Worm (Caenorhabditis elegans): ENCODE measurements around the gene abf-4.
"Not testable (repeated sequence)": the region's sequence is repeated elsewhere in the genome, so short reads cannot be mapped to it uniquely, and the experiment has no call there.

abf-4 gene

DNA sequence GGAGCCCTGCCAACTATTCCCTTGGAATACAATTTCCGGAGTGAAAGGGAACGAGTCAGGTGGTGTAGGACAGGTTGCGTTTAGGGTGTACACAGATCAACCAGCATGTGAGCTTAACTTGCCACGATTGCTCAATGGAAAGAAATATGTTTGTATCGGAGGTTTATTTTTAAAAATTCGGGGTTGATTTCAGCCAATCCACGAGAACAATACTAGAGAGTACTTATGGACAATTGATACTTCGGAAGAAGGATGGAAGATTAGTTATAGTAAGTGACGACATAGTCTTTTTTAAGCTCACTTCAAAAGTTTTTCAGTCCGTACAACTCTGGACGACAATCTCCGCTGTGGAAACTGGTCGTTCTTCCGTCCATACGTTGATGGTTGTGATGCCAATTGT is 16.7 kb upstream of the abf-4 start:
- TF ChIP-seq tlf-1 (GFP tag; optimal IDR thresholded peaks at IDR 0.05) (no peak), K11D2.4 (GFP tag; IDR thresholded peaks at IDR 0.05) (no peak), lin-26 (GFP tag; IDR thresholded peaks at IDR 0.05) (no peak), F55B11.4 (tag; optimal IDR thresholded peaks at IDR 0.05; ENCODE audit: borderline replicate concordance, insufficient read depth) (no peak), Y56A3A.18 (GFP tag; IDR thresholded peaks at IDR 0.05) (no peak), unc-62 (GFP tag; optimal IDR thresholded peaks at IDR 0.05) (no peak), nfya-1 (tag; optimal IDR thresholded peaks at IDR 0.05; ENCODE audit: borderline replicate concordance, insufficient read depth) (no peak), F33H1.4 (GFP tag; IDR thresholded peaks at IDR 0.05) (no peak), F39B2.1 (GFP tag; IDR thresholded peaks at IDR 0.05) (no peak), F57A8.1 (GFP tag; optimal IDR thresholded peaks at IDR 0.05) (no peak), Y53G8AR.9 (GFP tag; conservative IDR thresholded peaks at IDR 0.05) (no peak), ceh-91 (GFP tag; IDR thresholded peaks at IDR 0.05) (no peak)

- no peak for TF ChIP-seq somi-1 (GFP tag; optimal IDR thresholded peaks at IDR 0.05)
- no peak for TF ChIP-seq akir-1 (GFP tag; optimal IDR thresholded peaks at IDR 0.05)
- no peak for TF ChIP-seq B0261.1 (tag; optimal IDR thresholded peaks at IDR 0.05)
- no peak for TF ChIP-seq B0035.1 (tag; optimal IDR thresholded peaks at IDR 0.05)
- no peak for TF ChIP-seq ama-1 (optimal IDR thresholded peaks at IDR 0.05)
- no peak for TF ChIP-seq ama-1 (GFP tag; optimal IDR thresholded peaks at IDR 0.05)
- TF ChIP-seq efl-1 (GFP tag; optimal IDR thresholded peaks at IDR 0.05): no peak
- no peak for TF ChIP-seq Y56A3A.18 (GFP tag; IDR thresholded peaks at IDR 0.05)
- no peak for TF ChIP-seq K12H6.12 (tag; optimal IDR thresholded peaks at IDR 0.05)
- no peak for TF ChIP-seq xnd-1 (tag; optimal IDR thresholded peaks at IDR 0.05)
Observed at ce11 chrV:20574314-20574713, 16.1 kb upstream of the abf-4 start, which contains the start of gene clec-263. Gene clec-263, plus strand, starts transcription at chrV:20574614.

- no peak for TF ChIP-seq K12H6.12 (tag; optimal IDR thresholded peaks at IDR 0.05)
- TF ChIP-seq hrde-1 (tag; optimal IDR thresholded peaks at IDR 0.05; ENCODE audit: borderline replicate concordance): no peak
- TF ChIP-seq attf-6 (GFP tag; IDR thresholded peaks at IDR 0.05): no peak
- TF ChIP-seq K11D2.4 (GFP tag; IDR thresholded peaks at IDR 0.05): no peak
- no peak for TF ChIP-seq egrh-3 (GFP tag; IDR thresholded peaks at IDR 0.05)
- no peak for TF ChIP-seq egl-18 (GFP tag; IDR thresholded peaks at IDR 0.05)
- no peak for TF ChIP-seq zim-3 (tag; optimal IDR thresholded peaks at IDR 0.05)
- TF ChIP-seq dpff-1 (tag; optimal IDR thresholded peaks at IDR 0.05): no peak
- no peak for TF ChIP-seq hsf-1 (GFP tag; IDR thresholded peaks at IDR 0.05)
- TF ChIP-seq let-607 (tag; optimal IDR thresholded peaks at IDR 0.05): no peak
- TF ChIP-seq sea-2 (GFP tag; IDR thresholded peaks at IDR 0.05): no peak
- no peak for TF ChIP-seq nhr-80 (tag; optimal IDR thresholded peaks at IDR 0.05)
- TF ChIP-seq Y67H2A.10 (GFP tag; conservative IDR thresholded peaks at IDR 0.05): no peak
- TF ChIP-seq ceh-100 (GFP tag; IDR thresholded peaks at IDR 0.05): no peak
- TF ChIP-seq Y95B8A.8 (GFP tag; IDR thresholded peaks at IDR 0.05): no peak
Observed at ce11 chrV:20573392-20573791, 15.2 kb upstream of the abf-4 start, which contains the start of gene F26F2.5. Gene F26F2.5, plus strand, starts transcription at chrV:20573692.

DNA sequence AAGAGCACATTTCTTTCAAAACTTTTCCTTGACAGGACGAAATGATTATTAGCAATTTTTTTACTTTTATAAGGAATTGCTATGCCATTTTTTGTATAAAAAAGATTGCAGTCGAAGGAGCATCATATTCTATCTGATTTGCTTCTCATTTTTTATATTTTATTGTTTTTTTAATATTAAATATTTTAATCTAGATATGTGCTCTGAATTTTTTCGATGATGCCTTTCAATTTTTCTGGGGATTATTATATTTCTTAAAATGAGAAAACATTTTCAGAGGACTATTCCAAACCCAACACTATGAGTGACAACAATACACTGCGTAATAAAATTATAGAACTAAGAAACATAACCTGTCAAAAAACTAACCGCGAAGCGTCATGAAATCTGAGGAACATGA is 10.8 kb upstream of the abf-4 start, which contains the start of gene F26F2.4:
F26F2.4 (plus strand) TSS at position 301 of the 400 bp plus-strand sequence.
- not testable (repeated sequence) for TF ChIP-seq tlf-1 (GFP tag; optimal IDR thresholded peaks at IDR 0.05); snpc-1.1 (tag; optimal IDR thresholded peaks at IDR 0.05; ENCODE audit: insufficient read depth); madf-8 (GFP tag; conservative IDR thresholded peaks at IDR 0.05)

All from whole organism, young adult.